Worm (Caenorhabditis elegans) whole organism, L4 larva: Measurements from ENCODE around the gene F52G3.1.

Source experiments
- cey-2 ChIP-seq: sonication (generic microtip); optimal IDR thresholded peaks from 3 replicates; lab custom pipeline; 2017; ENCODE audit warnings: missing genetic modification characterization, mild to moderate bottlenecking, missing compliant biosample characterization, antibody characterized with exemption, borderline replicate concordance; ENCODE audit not compliant: insufficient read depth
- lin-1 ChIP-seq: fragments of 200-800 bp; sonication (Bioruptor generic); IDR thresholded peaks from 2 replicates; pipeline ENCODE4 v1.3.6; 2022; ENCODE audit warnings: missing genetic modification reagents, missing genetic modification characterization, missing compliant biosample characterization
- lin-39 ChIP-seq: fragments of 150-350 bp; optimal IDR thresholded peaks from 2 replicates; lab custom pipeline; 2014; ENCODE audit warnings: missing biosample characterization, missing genetic modification reagents, missing genetic modification characterization
- mdl-1 ChIP-seq, 2 experiments: fragments of 150-350 bp in 1 of 2; sonication (generic microtip) in 1 of 2; optimal IDR thresholded peaks; 2 replicates each; lab custom pipeline; 2014 to 2017; ENCODE audit warnings: missing biosample characterization in 2 of 2, missing genetic modification characterization in 2 of 2
- mes-2 ChIP-seq: sonication (generic microtip); optimal IDR thresholded peaks from 2 replicates; lab custom pipeline; 2016; ENCODE audit warnings: missing genotype, mild to moderate bottlenecking, missing genetic modification characterization, missing compliant biosample characterization; ENCODE audit not compliant: poor library complexity, severe bottlenecking
- nhr-11 ChIP-seq: fragments of 150-350 bp; optimal IDR thresholded peaks from 2 replicates; lab custom pipeline; 2014; ENCODE audit warnings: missing biosample characterization, missing genetic modification characterization
- nhr-28 ChIP-seq: fragments of 150-350 bp; optimal IDR thresholded peaks from 2 replicates; lab custom pipeline; 2014; ENCODE audit warnings: missing biosample characterization, missing genetic modification characterization
- nhr-41 ChIP-seq: fragments of 200-800 bp; sonication (Bioruptor generic); IDR thresholded peaks from 2 replicates; pipeline ENCODE4 v1.3.6; 2022; ENCODE audit warnings: missing genetic modification reagents, missing genetic modification characterization, missing compliant biosample characterization
- skn-1 ChIP-seq: fragments of 150-350 bp; optimal IDR thresholded peaks from 2 replicates; lab custom pipeline; 2014; ENCODE audit warnings: missing biosample characterization, missing genetic modification characterization
- zfp-2 ChIP-seq: sonication (generic microtip); optimal IDR thresholded peaks from 2 replicates; lab custom pipeline; 2016; ENCODE audit warnings: mild to moderate bottlenecking, missing genetic modification characterization, missing compliant biosample characterization
- ztf-7 ChIP-seq: fragments of 150-350 bp; optimal IDR thresholded peaks from 2 replicates; lab custom pipeline; 2014; ENCODE audit warnings: missing biosample characterization, missing genetic modification characterization

- TF ChIP-seq nhr-41 (GFP tag; lab: Robert Waterston, UW) (no peak), nhr-11 (tag; lab: Kevin White, UChicago) (no peak), lin-39 (no peak), nhr-28 (tag; lab: Kevin White, UChicago) (no peak), skn-1 (tag; lab: Kevin White, UChicago) (no peak), mdl-1 (tag; optimal IDR thresholded peaks at IDR 0.05; lab: Kevin White, UChicago) (no peak), ztf-7 (tag; lab: Kevin White, UChicago) (no peak), cey-2 (tag; lab: Kevin White, UChicago) (no peak), mes-2 (tag; lab: Kevin White, UChicago) (no peak), lin-1 (GFP tag; lab: Robert Waterston, UW) (no peak), zfp-2 (tag; lab: Kevin White, UChicago) (no peak)
These were observed 42.1 kb upstream of the F52G3.1 start, which contains the start of gene fbxb-114 for ce11 chrX:16921533-16921932.
